Fruit fly (Drosophila melanogaster) whole organism, embryonic: ENCODE data around the gene CG7320.

Experiments
- BtbVII ChIP-seq: fragments of 200-800 bp; sonication (Bioruptor generic); optimal IDR thresholded peaks from 3 replicates; lab custom pipeline; 2017; ENCODE audit warnings: missing biosample characterization, mild to moderate bottlenecking, missing genetic modification characterization
- CG11398 ChIP-seq: fragments of 200-800 bp; sonication (Bioruptor generic); optimal IDR thresholded peaks from 2 replicates; lab custom pipeline; 2016; ENCODE audit warnings: missing biosample characterization, missing genetic modification characterization
- CG1233 ChIP-seq: fragments of 200-800 bp; sonication (Bioruptor generic); optimal IDR thresholded peaks from 4 replicates; lab custom pipeline; 2018; ENCODE audit warnings: missing biosample characterization, mild to moderate bottlenecking, missing genetic modification characterization
- CG12769 ChIP-seq: fragments of 200-800 bp; sonication (Bioruptor generic); optimal IDR thresholded peaks from 2 replicates; lab custom pipeline; 2019; ENCODE audit warnings: missing biosample characterization, mild to moderate bottlenecking, missing genetic modification characterization, moderate library complexity
- CG17568 ChIP-seq: fragments of 200-800 bp; sonication (Bioruptor generic); optimal IDR thresholded peaks from 2 replicates; lab custom pipeline; 2018; ENCODE audit warnings: missing biosample characterization, mild to moderate bottlenecking, missing genetic modification characterization, moderate library complexity
- CG18619 ChIP-seq: fragments of 200-800 bp; sonication (Bioruptor generic); optimal IDR thresholded peaks from 3 replicates; lab custom pipeline; 2017; ENCODE audit warnings: missing biosample characterization, mild to moderate bottlenecking, missing genetic modification characterization
- CG2129 ChIP-seq: fragments of 200-800 bp; sonication (Bioruptor generic); IDR thresholded peaks from 2 replicates; pipeline ENCODE4 v1.3.6; 2022; ENCODE audit warnings: missing biosample characterization, missing genetic modification characterization; ENCODE audit not compliant: partially characterized antibody
- CG8089 ChIP-seq: fragments of 200-800 bp; sonication (Bioruptor generic); optimal IDR thresholded peaks from 3 replicates; lab custom pipeline; 2016; ENCODE audit warnings: missing biosample characterization, missing genetic modification characterization
- CG8359 ChIP-seq: fragments of 200-800 bp; sonication (Bioruptor generic); optimal IDR thresholded peaks from 2 replicates; lab custom pipeline; 2017; ENCODE audit warnings: missing biosample characterization, mild to moderate bottlenecking, missing genetic modification characterization, borderline replicate concordance
- CG9797 ChIP-seq: fragments of 200-800 bp; sonication (Bioruptor generic); optimal IDR thresholded peaks from 3 replicates; lab custom pipeline; 2018; ENCODE audit warnings: missing biosample characterization, mild to moderate bottlenecking, missing genetic modification characterization
- CG9932 ChIP-seq: fragments of 200-800 bp; sonication (Bioruptor generic); IDR thresholded peaks from 2 replicates; pipeline ENCODE4 v1.3.6; 2022; ENCODE audit warnings: missing biosample characterization, missing genetic modification characterization
- CoRest ChIP-seq: fragments of 200-800 bp; sonication (Bioruptor generic); optimal IDR thresholded peaks from 3 replicates; lab custom pipeline; 2018; ENCODE audit warnings: missing biosample characterization, mild to moderate bottlenecking, missing genetic modification characterization, moderate library complexity
- CrebB ChIP-seq: fragments of 200-800 bp; sonication (Bioruptor generic); optimal IDR thresholded peaks from 3 replicates; lab custom pipeline; 2018; ENCODE audit warnings: missing biosample characterization, mild to moderate bottlenecking, missing genetic modification characterization
- Dref ChIP-seq: fragments of 200-800 bp; sonication (Bioruptor generic); IDR thresholded peaks from 2 replicates; pipeline ENCODE4 v1.3.6; 2022; ENCODE audit warnings: missing biosample characterization, missing genetic modification characterization
- H15 ChIP-seq: fragments of 200-800 bp; sonication (Bioruptor generic); IDR thresholded peaks from 3 replicates; pipeline ENCODE4 v1.3.6; 2022; ENCODE audit warnings: missing biosample characterization, missing genetic modification characterization
- Hr51 ChIP-seq, 2 experiments: fragments of 200-800 bp; sonication (Bioruptor generic); optimal IDR thresholded peaks; 2 replicates in 1 of 2; 3 replicates in 1 of 2; lab custom pipeline; 2016 to 2018; ENCODE audit warnings: missing biosample characterization in 2 of 2, missing genetic modification characterization in 2 of 2, mild to moderate bottlenecking in 1 of 2, moderate library complexity in 1 of 2
- Lim3 ChIP-seq: fragments of 200-800 bp; sonication (Bioruptor generic); IDR thresholded peaks from 2 replicates; pipeline ENCODE4 v1.3.6; 2022; ENCODE audit warnings: missing biosample characterization, missing genetic modification characterization
- Nf-YB ChIP-seq: fragments of 200-800 bp; sonication (Bioruptor generic); optimal IDR thresholded peaks from 3 replicates; lab custom pipeline; 2019; ENCODE audit warnings: missing biosample characterization, mild to moderate bottlenecking, missing genetic modification characterization, moderate library complexity
- PHDP ChIP-seq: fragments of 200-800 bp; sonication (Bioruptor generic); optimal IDR thresholded peaks from 3 replicates; lab custom pipeline; 2018; ENCODE audit warnings: missing biosample characterization, mild to moderate bottlenecking, missing genetic modification characterization, moderate library complexity
- Rfx ChIP-seq: fragments of 200-800 bp; sonication (Bioruptor generic); IDR thresholded peaks from 2 replicates; pipeline ENCODE4 v1.3.6; 2022; ENCODE audit warnings: missing biosample characterization, missing genetic modification characterization
- Taf1 ChIP-seq: fragments of 200-800 bp; sonication (Bioruptor generic); IDR thresholded peaks from 2 replicates; pipeline ENCODE4 v1.3.6; 2022; ENCODE audit warnings: missing biosample characterization, missing genetic modification characterization
- bsh ChIP-seq, 2 experiments: fragments of 200-800 bp; sonication (Bioruptor generic); optimal IDR thresholded peaks; 2 replicates each; lab custom pipeline; 2017 to 2018; ENCODE audit warnings: mild to moderate bottlenecking in 2 of 2, missing biosample characterization in 2 of 2, missing genetic modification characterization in 2 of 2, moderate library complexity in 1 of 2
- btn ChIP-seq: fragments of 200-800 bp; sonication (Bioruptor generic); optimal IDR thresholded peaks from 2 replicates; lab custom pipeline; 2016; ENCODE audit warnings: missing biosample characterization, missing genetic modification characterization
- cato ChIP-seq: fragments of 200-800 bp; sonication (Bioruptor generic); optimal IDR thresholded peaks from 2 replicates; lab custom pipeline; 2016; ENCODE audit warnings: missing biosample characterization, missing genetic modification characterization, borderline replicate concordance
- chm ChIP-seq: fragments of 200-800 bp; sonication (Bioruptor generic); IDR thresholded peaks from 2 replicates; pipeline ENCODE4 v1.3.6; 2022; ENCODE audit warnings: missing biosample characterization, missing genetic modification characterization
- cwo ChIP-seq: fragments of 200-800 bp; sonication (Bioruptor generic); optimal IDR thresholded peaks from 3 replicates; lab custom pipeline; 2017; ENCODE audit warnings: missing biosample characterization, missing genetic modification characterization, mild to moderate bottlenecking, moderate library complexity, missing genetic modification reagents
- da ChIP-seq: fragments of 200-800 bp; sonication (Bioruptor generic); optimal IDR thresholded peaks from 2 replicates; lab custom pipeline; 2016; ENCODE audit warnings: missing biosample characterization, missing genetic modification characterization
- fd64A ChIP-seq: fragments of 200-800 bp; sonication (Bioruptor generic); optimal IDR thresholded peaks from 3 replicates; lab custom pipeline; 2018; ENCODE audit warnings: missing biosample characterization, mild to moderate bottlenecking, missing genetic modification characterization
- gcm2 ChIP-seq: fragments of 200-800 bp; sonication (Bioruptor generic); optimal IDR thresholded peaks from 2 replicates; lab custom pipeline; 2016; ENCODE audit warnings: missing biosample characterization, missing genetic modification characterization
- grn ChIP-seq: fragments of 200-800 bp; sonication (Bioruptor generic); optimal IDR thresholded peaks from 3 replicates; lab custom pipeline; 2017; ENCODE audit warnings: missing biosample characterization, missing genetic modification characterization
- lab ChIP-seq: fragments of 200-800 bp; sonication (Bioruptor generic); optimal IDR thresholded peaks from 3 replicates; lab custom pipeline; 2017; ENCODE audit warnings: missing biosample characterization, missing genetic modification characterization, mild to moderate bottlenecking, moderate library complexity, missing genetic modification reagents
- mirr ChIP-seq: fragments of 200-800 bp; sonication (Bioruptor generic); optimal IDR thresholded peaks from 3 replicates; lab custom pipeline; 2018; ENCODE audit warnings: missing biosample characterization, mild to moderate bottlenecking, missing genetic modification characterization
- onecut ChIP-seq: fragments of 200-800 bp; sonication (Bioruptor generic); IDR thresholded peaks from 2 replicates; pipeline ENCODE4 v1.3.6; 2022; ENCODE audit warnings: missing biosample characterization, missing genetic modification characterization
- pan ChIP-seq, 4 experiments: fragments of >200 bp in 3 of 4; fragments of 200-800 bp in 1 of 4; sonication (Bioruptor generic) in 1 of 4; optimal IDR thresholded peaks in 3 of 4; IDR thresholded peaks in 1 of 4; 2 replicates each; pipeline versions ENCODE4 v1.3.6 to Lab custom; 2017 to 2022; ENCODE audit warnings: missing biosample characterization in 2 of 4, missing genetic modification characterization in 2 of 4, mixed read lengths in 1 of 4
- repo ChIP-seq: fragments of 200-800 bp; sonication (Bioruptor generic); optimal IDR thresholded peaks from 2 replicates; lab custom pipeline; 2016; ENCODE audit warnings: missing biosample characterization, missing genetic modification characterization
- sens-2 ChIP-seq: fragments of 200-800 bp; sonication (Bioruptor generic); IDR thresholded peaks from 2 replicates; pipeline ENCODE4 v1.3.6; 2022; ENCODE audit warnings: missing biosample characterization, missing genetic modification characterization

The CG7320 gene

DNA sequence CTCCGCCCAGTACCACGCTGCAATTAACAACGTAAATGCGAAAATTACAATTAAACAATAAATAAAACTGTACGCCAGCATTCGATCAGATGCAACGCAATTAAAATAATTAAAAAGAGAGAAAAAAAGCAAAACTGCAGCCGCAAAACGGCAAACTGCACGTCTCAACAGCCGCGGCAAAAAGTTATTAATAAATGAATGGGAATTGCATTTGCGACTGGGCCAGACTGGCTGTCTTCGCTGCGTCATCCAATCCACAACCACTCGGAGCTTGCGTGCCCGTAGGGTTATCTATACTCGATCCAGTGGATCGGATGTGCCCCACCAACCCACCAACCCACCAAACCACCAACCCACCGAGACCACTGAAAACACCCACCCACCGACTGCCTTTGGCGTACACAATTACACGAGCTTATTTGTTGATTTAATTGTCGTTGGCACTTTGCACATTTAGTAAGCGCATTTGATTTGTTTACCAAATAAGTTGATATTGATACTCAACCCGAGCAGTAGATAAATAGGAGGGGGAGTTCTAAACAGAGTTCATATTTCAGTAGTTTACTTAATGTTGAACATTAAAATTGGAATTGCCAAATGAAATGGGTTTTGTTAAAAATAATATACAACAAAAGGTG, 21.6 kb upstream of the CG7320 start (continued):
- TF ChIP-seq repo (GFP tag; lab: Kevin White, UChicago) (no peak), CrebB (tag; lab: Kevin White, UChicago) (peak; percentile 22), Lim3 (GFP tag; lab: Robert Waterston, UW) (no peak), lab (GFP tag; lab: Kevin White, UChicago) (peak; percentile 66), mirr (GFP tag; lab: Kevin White, UChicago) (no peak), CG17568 (GFP tag; lab: Kevin White, UChicago) (peak; percentile 38), pan (optimal IDR thresholded peaks at IDR 0.05; lab: Kevin White, UChicago) (no peak), pan (GFP tag; optimal IDR thresholded peaks at IDR 0.05 in 1 of 2, IDR thresholded peaks at IDR 0.05 in 1 of 2) (peak in 1 of 2 experiments; percentile 15), gcm2 (GFP tag; lab: Kevin White, UChicago) (no peak), CG8359 (GFP tag; lab: Kevin White, UChicago) (peak; percentile 38), bsh (GFP tag; optimal IDR thresholded peaks at IDR 0.05; lab: Kevin White, UChicago) (peak in 1 of 2 experiments; percentile 3), Rfx (GFP tag; lab: Robert Waterston, UW) (peak; percentile 18; the same call in 1 of the 2 replicates), Nf-YB (GFP tag; lab: Kevin White, UChicago) (no peak), CG1233 (GFP tag; lab: Kevin White, UChicago) (peak; percentile 17), H15 (no peak), da (GFP tag; lab: Kevin White, UChicago) (no peak), Hr51 (GFP tag; optimal IDR thresholded peaks at IDR 0.05; lab: Kevin White, UChicago) (no peak), CG12769 (tag; lab: Kevin White, UChicago) (peak; percentile 30), BtbVII (GFP tag; lab: Kevin White, UChicago) (peak; percentile 9), sens-2 (GFP tag; lab: Robert Waterston, UW) (0 out of 2 replicates have a peak, but pooled peaks have one; percentile 17), chm (no peak), cato (GFP tag; lab: Kevin White, UChicago) (no peak), cwo (GFP tag; lab: Kevin White, UChicago) (peak; percentile 4), PHDP (peak; percentile 58)
- TF ChIP-seq, all 482 proteins: peak for 48

DNA sequence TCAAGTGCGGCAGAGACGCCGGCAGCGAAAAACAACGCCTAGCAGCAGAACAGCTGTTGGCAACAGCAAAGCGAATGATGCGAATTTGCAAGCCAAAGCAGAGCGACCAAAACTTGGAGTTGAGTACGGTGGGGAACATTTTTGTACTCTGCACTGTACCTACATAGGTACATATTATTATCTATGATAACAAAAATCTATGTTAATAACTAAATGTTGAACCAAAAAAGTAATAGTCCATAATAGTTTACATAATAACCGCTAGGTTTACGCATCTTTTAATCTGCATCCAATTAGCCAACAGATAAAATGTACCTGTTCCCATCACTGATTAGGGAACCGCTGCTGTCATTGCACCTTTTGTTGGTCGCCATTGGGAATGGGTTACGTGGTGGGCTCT, 19.4 kb upstream of the CG7320 start:
- TF ChIP-seq CG18619 (GFP tag; lab: Kevin White, UChicago) (no peak), grn (GFP tag; lab: Kevin White, UChicago) (no peak), CG11398 (GFP tag; lab: Kevin White, UChicago) (no peak)

DNA sequence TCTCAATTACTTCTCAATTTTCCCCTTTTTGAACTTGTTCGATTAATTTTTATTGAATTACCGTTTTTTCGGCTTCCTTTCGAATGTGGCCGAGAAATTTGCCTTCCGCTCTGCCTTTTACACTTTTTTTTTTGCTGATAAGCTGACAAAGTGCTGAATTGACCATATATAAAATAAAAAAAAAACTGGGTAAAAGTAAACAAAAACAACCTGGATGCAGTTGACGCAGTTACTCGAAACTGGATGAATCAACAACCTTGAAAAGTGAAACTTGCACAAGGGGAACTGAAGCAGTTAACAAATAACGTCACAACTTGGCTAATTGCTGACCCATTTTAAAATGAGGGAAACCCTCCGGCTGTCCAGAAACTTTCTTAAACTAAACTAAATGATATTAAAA, 17.4 kb upstream of the CG7320 start:
- TF ChIP-seq fd64A (no peak), CG9797 (GFP tag; lab: Kevin White, UChicago) (no peak), CoRest (no peak), btn (GFP tag; lab: Kevin White, UChicago) (no peak), CG8089 (GFP tag; lab: Kevin White, UChicago) (no peak), CG2129 (GFP tag; lab: Robert Waterston, UW) (no peak), CG9932 (GFP tag; lab: Robert Waterston, UW) (no peak), Taf1 (no peak), Dref (GFP tag; lab: Robert Waterston, UW) (no peak), onecut (GFP tag; lab: Robert Waterston, UW) (no peak)
